Fruit fly (Drosophila melanogaster): ENCODE results near the gene CG4364.

CG4364 gene

DNA sequence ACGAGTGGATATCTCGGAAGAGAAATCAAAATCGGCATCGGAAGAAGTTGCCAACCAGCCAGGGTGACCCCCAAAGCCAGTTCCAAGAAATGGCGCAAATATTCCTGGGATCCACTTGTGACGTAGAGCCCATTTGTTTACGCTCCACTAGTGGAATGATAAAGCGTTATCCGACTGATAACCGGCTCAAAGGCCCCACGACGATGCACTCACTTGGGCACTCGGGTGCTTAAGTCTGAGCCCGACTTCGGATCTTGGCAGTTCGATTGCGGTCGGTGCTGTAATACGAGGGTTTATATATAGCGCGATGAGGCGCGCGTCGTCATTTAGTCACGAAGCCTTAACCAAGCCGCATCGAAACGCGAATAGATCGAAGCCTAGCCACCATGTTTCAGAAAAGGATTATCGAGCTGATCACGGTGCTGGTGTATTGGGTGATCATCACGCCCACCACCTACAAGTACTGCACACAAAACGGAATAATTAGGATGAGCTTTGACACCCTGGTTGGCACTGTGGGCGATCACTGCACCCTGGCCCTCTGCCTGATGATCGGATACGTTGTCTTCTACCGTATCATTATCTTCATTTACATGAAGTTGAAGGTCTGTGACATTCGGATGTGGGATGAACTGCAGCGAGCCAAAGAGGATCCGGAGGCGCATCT, 18.7 kb upstream of the CG4364 start, which contains the start of gene CG13116:
Gene CG13116, plus strand, starts transcription at position 323 of the 667 bp plus-strand sequence.
- TF ChIP-seq CG17801 (GFP tag; optimal IDR thresholded peaks at IDR 0.05; ENCODE audit: partially characterized antibody) = no peak

DNA sequence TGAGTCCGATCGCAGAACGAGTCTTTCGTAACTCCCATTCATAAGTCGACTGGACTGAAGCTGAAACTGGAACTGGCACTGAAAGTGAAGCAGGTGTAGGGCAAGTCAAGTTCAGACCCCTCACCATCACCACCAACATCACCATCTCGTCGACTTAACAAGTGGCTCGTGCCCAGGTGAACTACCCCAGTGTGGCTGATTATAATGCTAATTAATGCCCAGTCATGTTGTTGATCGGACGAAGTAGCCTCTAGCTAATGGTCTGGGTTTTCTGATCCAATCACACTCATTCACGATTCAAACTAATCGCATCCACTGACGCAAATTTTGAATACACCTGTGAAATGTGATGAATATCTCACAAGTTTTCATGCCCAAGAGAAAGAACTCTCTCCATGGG, 17.7 kb upstream of the CG4364 start:
- no peak for TF ChIP-seq CG17801 (GFP tag; optimal IDR thresholded peaks at IDR 0.05; ENCODE audit: partially characterized antibody)

DNA sequence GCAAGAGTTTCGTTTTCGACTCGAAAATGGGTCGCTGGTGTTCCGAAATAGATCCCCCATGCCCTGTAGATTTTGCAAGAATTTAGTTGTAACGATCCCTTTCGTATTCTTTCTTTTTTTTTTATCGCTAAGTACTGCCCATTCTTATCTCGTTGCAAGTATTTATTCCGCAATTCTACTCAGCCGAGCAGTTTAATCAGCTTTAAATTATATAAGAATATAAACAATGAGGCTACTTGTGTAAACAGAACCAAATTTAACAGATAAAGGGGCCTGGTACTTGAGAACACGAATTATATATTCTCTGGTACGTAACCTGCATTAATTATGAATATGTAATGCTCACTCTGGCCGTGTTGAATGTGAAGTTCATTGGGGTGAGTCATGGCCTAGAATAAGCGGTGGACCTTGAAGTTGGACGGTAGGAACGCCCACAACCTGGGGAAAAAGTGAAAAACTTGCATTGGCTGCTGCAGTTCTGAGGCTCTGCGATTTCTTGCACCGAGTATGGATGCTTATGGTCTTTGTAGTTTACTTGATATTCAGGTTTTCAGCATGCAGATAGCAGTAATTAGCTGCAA, 3.5 kb downstream of the CG4364 start:
- no peak for TF ChIP-seq CG17801 (GFP tag; optimal IDR thresholded peaks at IDR 0.05; ENCODE audit: partially characterized antibody)

DNA sequence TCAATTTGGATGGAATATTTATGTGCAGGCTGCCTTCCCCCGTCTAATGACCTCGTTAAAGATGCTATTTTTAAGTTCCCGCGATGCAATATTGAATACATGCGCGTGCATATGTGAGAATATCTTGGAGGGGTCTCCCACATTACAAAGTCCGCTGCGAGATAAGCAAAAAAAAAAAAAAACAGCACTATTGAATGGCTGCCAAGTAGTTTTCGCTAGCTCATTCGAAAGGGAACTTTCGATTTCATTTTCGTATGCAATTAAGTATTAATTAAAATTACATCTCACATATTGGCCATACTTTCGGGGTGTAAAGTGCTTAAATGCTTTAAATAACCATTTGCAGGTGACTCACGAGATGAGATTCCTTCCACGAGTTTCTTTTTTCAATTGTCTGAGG, 4.0 kb downstream of the CG4364 start:
- TF ChIP-seq CG17801 (GFP tag; optimal IDR thresholded peaks at IDR 0.05; ENCODE audit: partially characterized antibody) = no peak

DNA sequence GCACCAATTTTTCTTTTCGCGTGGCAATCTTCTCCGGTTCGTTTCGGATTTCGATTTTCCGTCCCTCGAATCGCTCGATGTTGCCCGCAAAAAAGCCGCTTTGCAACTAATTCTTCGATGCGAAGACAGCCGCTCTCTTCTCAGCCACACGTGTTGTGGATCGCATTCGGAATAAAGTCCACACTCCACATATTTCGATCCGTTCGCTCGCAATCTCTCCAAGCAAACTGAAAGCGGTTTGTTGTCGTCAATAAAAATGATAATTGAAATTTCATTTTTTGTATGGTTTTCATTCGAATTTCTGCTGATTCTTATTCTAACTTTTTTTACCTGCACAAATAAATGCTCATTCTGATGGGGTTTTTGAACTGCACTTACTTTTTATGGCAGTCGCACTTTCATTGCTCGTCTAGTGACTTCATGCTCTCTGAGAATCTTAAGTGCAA, 5.2 kb downstream of the CG4364 start, which contains the start of gene CG31710:
Gene CG31710, minus strand, starts transcription at position 83 of the 446 bp plus-strand sequence.
- TF ChIP-seq CG17801 (GFP tag; optimal IDR thresholded peaks at IDR 0.05; ENCODE audit: partially characterized antibody) = peak; percentile 10

DNA sequence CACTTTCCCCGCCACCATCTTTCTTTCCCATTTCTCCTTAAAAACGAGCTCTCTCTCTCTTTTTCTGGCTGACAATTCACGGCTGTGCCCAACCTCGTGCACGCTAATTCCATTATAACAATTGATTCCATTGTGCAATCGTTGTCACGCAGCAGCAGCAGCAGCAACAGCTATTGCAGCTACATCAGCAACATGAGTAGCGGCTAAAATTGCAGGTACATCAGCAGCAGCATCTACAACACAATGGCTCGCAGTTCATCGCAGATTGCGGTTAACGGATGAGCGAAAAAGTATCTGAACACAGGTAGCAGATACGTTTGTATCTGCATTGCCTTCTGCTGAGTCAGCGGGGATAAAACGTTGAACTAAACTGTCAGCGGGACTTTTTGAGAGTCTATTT, 5.8 kb downstream of the CG4364 start:
- no peak for TF ChIP-seq CG17801 (GFP tag; optimal IDR thresholded peaks at IDR 0.05; ENCODE audit: partially characterized antibody)

DNA sequence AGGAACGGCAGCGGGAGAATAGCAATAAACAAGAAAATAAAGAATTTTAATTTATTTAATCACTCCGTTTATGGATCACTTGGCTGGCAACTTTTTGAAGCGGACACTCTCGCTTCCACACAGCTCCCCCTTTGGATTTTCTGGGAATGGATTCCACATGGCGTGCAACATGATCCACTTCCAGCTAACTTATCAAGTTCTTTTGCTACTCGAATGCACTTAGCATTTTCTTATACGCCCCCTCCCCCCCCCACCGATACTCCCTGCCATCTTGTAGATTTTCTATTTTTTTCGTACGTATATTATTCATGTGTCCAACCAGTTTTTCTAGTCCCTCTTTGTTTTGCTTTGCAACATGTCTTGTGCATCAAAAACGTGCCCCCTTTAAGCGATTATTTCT, 6.7 kb downstream of the CG4364 start:
- TF ChIP-seq CG17801 (GFP tag; optimal IDR thresholded peaks at IDR 0.05; ENCODE audit: partially characterized antibody) = no peak

DNA sequence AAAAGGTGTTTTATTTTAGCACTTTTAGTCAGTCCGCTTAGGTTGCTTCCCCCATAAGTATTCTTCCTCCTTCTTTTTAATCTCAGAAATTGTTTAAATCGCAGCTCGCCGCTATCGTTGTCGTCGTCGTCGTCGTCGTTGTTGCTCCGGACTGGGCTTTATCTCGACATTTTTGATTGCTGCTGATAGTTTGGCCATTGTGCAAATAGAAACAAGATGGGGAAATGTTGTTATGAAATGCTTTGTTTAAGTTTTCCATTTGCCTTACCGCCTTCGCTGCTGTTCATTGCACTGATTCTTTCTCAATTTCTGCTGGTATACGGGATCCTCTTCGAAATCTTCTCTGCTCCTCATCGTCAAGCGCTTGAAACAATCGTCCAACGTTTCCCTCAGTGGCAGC, 8.1 kb downstream of the CG4364 start:
- no peak for TF ChIP-seq CG17801 (GFP tag; optimal IDR thresholded peaks at IDR 0.05; ENCODE audit: partially characterized antibody)

DNA sequence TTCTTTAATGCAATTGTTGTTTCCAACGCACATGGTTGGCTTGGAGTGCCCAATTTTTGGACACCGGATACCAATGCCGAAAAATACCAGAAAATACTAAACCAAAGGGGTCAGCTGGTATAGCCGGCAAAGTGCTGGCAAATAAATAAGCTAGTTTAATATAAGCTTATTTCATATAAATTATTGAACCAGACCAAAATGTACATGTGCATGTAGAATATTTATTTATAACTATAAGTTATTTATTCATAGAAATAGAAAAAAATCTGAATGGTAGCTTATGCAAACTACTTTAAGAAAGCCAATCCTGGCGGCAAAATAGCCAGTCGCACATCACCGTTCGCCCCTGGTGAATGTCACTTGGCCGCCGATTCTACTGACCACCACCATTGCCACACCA, 10.6 kb downstream of the CG4364 start, which contains the start of gene pelo:
Gene pelo, plus strand, starts transcription at position 357 of the 400 bp plus-strand sequence.
- peak; percentile 64 for TF ChIP-seq CG17801 (GFP tag; optimal IDR thresholded peaks at IDR 0.05; ENCODE audit: partially characterized antibody)

DNA sequence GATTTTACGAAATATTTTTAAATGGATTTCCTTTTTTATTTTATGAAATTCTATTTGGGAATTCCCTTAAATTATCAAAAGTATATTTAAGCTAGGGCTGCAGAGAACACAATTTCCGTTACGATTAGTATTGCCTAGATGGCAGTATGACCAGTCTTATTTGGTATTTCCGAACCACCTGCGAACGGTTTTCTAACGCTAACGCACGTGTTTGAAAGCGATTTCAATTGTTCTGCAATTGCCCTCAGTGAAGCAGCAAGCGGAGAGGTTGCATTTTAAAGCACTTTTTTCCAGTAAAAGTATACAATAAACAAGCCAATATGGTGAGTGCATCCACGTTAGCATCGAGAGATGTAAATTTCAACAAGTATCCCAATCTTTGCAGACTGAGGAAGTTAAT, 11.5 kb downstream of the CG4364 start, which contains the start of gene hoip:
Gene hoip, plus strand, starts transcription at position 177 of the 400 bp plus-strand sequence.
- TF ChIP-seq CG17801 (GFP tag; optimal IDR thresholded peaks at IDR 0.05; ENCODE audit: partially characterized antibody) = no peak

DNA sequence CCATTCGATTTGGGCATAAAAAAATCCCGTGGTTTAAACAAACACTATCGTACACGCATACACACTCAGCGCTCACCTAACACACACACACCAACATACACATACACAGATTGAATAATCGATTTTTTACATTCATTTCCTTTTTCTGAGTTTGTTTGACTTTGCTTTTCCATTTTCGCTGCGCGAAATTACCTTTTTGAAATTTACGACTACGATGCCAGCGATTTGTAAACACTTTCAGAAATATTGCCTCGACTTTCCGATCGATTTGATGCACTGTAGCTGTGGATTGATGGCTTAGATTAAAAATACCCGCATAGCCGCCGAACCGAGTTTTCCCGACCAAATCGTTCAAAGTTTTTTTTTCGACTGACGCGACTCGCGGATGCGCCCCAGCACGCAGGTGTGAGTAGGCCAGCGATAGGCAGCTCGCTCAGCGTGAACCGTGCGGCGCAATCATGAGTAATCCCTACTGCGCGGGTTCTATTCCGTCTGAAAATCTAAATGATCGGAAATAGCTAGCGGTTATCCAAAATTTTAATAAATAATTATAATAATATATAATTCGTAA, 12.1 kb downstream of the CG4364 start, which contains the start of gene Pka-C1:
Gene Pka-C1, minus strand, starts transcription at position 375 of the 571 bp plus-strand sequence.
- TF ChIP-seq CG17801 (GFP tag; optimal IDR thresholded peaks at IDR 0.05; ENCODE audit: partially characterized antibody) = no peak

DNA sequence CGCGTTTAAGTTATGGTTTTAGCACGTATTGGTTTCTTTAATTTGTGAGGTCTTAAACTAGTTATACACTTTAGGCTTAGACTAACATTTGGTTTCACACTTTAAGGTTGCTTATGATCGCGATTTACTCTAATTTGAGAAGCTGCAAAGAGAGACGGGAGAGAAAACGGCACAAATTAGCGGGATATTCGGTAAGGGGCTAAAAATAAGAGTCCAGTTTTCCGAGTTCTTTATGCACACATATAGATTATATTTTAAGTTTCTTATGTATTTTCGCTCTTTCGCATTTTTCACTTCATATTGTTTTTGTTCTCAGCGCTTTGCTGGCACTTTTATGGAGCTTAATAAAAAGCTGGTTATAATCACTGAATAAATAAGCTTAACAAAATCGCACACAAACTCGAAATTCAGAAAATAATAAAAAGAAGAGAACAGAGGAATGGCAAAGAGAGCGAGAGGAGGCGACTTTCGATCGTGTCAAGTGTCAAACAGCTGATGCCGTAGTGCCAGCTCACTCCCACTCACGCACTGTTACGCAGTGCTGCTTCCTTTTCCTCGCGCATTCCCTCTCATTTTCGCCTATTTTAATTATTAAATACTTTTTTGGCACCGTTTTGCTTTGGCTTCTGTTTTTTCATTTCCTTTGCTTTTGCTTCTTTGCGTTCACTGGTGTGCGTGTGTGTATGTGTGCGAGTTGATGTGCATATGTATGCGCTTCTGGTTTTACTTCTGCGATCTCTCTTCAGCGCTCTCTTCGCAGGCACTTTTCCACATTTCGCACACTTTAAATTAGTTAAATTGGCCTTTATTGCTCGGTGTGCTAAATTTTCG, 12.8 kb downstream of the CG4364 start:
- TF ChIP-seq CG17801 (GFP tag; optimal IDR thresholded peaks at IDR 0.05; ENCODE audit: partially characterized antibody) = peak; percentile 36

DNA sequence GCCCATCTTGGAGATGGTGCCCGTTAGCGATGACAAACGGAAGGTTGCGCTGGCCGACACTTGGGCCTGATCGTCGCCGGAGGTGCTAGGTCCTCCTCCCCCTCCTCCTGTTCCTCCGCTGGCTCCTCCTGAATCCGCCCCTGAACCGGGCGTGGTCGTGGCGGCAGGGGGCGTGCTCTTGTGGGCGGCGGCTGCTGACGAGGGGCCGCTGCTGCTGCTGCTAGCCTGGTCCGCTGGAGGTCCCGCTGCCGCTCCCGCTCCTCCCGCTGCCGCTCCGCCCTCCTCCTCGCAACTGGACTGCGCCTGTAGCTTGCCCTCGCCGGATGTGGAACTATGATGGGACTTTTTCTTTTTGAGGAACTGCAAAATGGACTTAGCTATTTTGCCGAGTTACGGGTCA, 13.5 kb downstream of the CG4364 start:
- no peak for TF ChIP-seq CG17801 (GFP tag; optimal IDR thresholded peaks at IDR 0.05; ENCODE audit: partially characterized antibody)

DNA sequence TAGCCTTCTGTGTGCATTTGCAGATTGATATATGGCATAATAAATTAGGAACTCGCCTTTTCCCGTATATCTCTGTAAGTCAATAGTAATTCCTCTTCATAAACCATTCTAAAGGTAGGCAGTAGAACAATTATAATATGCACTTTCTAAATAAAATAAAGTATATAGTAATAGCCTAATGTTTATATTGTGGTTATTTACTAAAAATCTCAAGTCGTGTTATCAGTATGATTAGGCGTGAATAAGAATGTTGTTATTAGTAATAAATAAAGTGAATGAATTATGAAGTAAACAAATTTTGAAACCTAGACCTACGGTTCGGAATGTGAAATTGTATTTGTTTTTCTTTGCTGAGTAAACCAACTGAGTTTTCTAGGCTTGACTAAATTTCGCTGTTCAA, 15.3 kb downstream of the CG4364 start:
- no peak for TF ChIP-seq CG17801 (GFP tag; optimal IDR thresholded peaks at IDR 0.05; ENCODE audit: partially characterized antibody)
